Worm (Caenorhabditis elegans): Measurements from ENCODE around the gene fip-1.
A peak's percentile ranks its signal among the peaks of the same experiment; 100 is the strongest.

The fip-1 gene

ce11 chrIII:8597770-8598169, 41.8 kb upstream of the fip-1 start, which contains the start of gene ztf-30:
ztf-30 (minus strand) TSS chrIII:8597870.
- no peak for TF ChIP-seq Y55F3AM.14 (GFP tag; optimal IDR thresholded peaks at IDR 0.05)
- no peak for TF ChIP-seq dmd-4 (tag; optimal IDR thresholded peaks at IDR 0.05)
- no peak for TF ChIP-seq unc-55 (GFP tag; optimal IDR thresholded peaks at IDR 0.05)
- TF ChIP-seq ZK546.5 (tag; optimal IDR thresholded peaks at IDR 0.05): no peak
- no peak for TF ChIP-seq peb-1 (tag; optimal IDR thresholded peaks at IDR 0.05)

- peak; percentile 4 for TF ChIP-seq sma-3 (GFP tag; optimal IDR thresholded peaks at IDR 0.05)
- peak; percentile 15 for TF ChIP-seq nhr-25 (tag; optimal IDR thresholded peaks at IDR 0.05)
- peak; percentile 55 for TF ChIP-seq crh-2 (tag; optimal IDR thresholded peaks at IDR 0.05)
- peak; percentile 48 for TF ChIP-seq egl-27 (tag; optimal IDR thresholded peaks at IDR 0.05)
- no peak for TF ChIP-seq ama-1 (optimal IDR thresholded peaks at IDR 0.05)
- TF ChIP-seq ZK546.5 (tag; optimal IDR thresholded peaks at IDR 0.05): no peak
- peak; percentile 34 for TF ChIP-seq nhr-129 (tag; optimal IDR thresholded peaks at IDR 0.05)
- no peak for TF ChIP-seq ztf-1 (GFP tag; conservative IDR thresholded peaks at IDR 0.05)
- peak; percentile 27 for TF ChIP-seq nhr-21 (tag; optimal IDR thresholded peaks at IDR 0.05)
- no peak for TF ChIP-seq snpc-4 (tag; optimal IDR thresholded peaks at IDR 0.05)
- no peak for TF ChIP-seq lin-39 (tag; optimal IDR thresholded peaks at IDR 0.05)
- TF ChIP-seq unc-62 (GFP tag; optimal IDR thresholded peaks at IDR 0.05): no peak
Measured at ce11 chrIII:8598961-8599360, 40.6 kb upstream of the fip-1 start.

DNA sequence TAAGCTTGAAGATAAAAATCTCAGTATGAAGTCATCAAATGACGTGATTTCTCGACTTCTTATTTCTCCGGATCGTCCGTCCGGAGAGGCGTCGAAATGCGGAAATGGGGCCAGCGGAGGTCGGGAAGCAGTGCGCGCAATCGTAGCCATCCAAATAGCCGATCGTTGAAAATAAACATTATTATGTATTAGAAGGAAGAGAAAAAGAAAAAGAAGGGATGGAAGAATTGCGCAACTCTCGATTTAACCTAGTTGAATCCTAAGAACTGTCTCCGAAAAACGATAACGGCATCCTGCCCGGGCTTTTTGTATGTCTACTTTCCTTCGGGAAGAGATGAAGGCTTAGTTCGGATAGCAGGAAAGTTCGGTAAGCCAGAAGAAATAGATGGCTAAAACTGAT, 37.4 kb upstream of the fip-1 start:
- TF ChIP-seq ztf-11 (tag; optimal IDR thresholded peaks at IDR 0.05) (no peak), unc-55 (GFP tag; optimal IDR thresholded peaks at IDR 0.05) (no peak), ztf-4 (tag; optimal IDR thresholded peaks at IDR 0.05) (no peak), nhr-25 (tag; optimal IDR thresholded peaks at IDR 0.05) (no peak), sma-9 (GFP tag; optimal IDR thresholded peaks at IDR 0.05) (no peak), sma-9 (tag; optimal IDR thresholded peaks at IDR 0.05) (no peak), dmd-4 (tag; optimal IDR thresholded peaks at IDR 0.05) (no peak), mdl-1 (tag; optimal IDR thresholded peaks at IDR 0.05) (no peak), alr-1 (tag; optimal IDR thresholded peaks at IDR 0.05) (no peak), gmeb-1 (tag; optimal IDR thresholded peaks at IDR 0.05) (no peak)

- TF ChIP-seq nhr-11 (tag; optimal IDR thresholded peaks at IDR 0.05) (no peak), ceh-16 (tag; optimal IDR thresholded peaks at IDR 0.05) (no peak), unc-62 (GFP tag; optimal IDR thresholded peaks at IDR 0.05) (no peak), nhr-77 (tag; optimal IDR thresholded peaks at IDR 0.05) (no peak), nhr-25 (tag; optimal IDR thresholded peaks at IDR 0.05) (no peak), elt-1 (tag; optimal IDR thresholded peaks at IDR 0.05) (no peak), R02D3.7 (tag; optimal IDR thresholded peaks at IDR 0.05) (no peak), Y55F3AM.14 (GFP tag; optimal IDR thresholded peaks at IDR 0.05) (no peak), aly-2 (tag; optimal IDR thresholded peaks at IDR 0.05) (no peak), nhr-129 (tag; optimal IDR thresholded peaks at IDR 0.05) (no peak), unc-55 (GFP tag; optimal IDR thresholded peaks at IDR 0.05) (no peak), fos-1 (tag; optimal IDR thresholded peaks at IDR 0.05) (no peak), ceh-82 (tag; optimal IDR thresholded peaks at IDR 0.05) (no peak), ztf-1 (GFP tag; conservative IDR thresholded peaks at IDR 0.05) (no peak), mdl-1 (tag; optimal IDR thresholded peaks at IDR 0.05) (no peak), crh-2 (tag; optimal IDR thresholded peaks at IDR 0.05) (no peak), snpc-4 (tag; optimal IDR thresholded peaks at IDR 0.05) (no peak), F13H6.1 (tag; optimal IDR thresholded peaks at IDR 0.05) (no peak)
Measured at ce11 chrIII:8605532-8605931, 34.0 kb upstream of the fip-1 start, which contains the start of gene C06E1.1. C06E1.1 (plus strand) TSS chrIII:8605832.

ce11 chrIII:8609683-8610082, 29.9 kb upstream of the fip-1 start, which contains the start of gene C06E1.9:
C06E1.9 (minus strand) TSS chrIII:8609783.
- no peak for TF ChIP-seq elt-3 (tag; optimal IDR thresholded peaks at IDR 0.05)
- TF ChIP-seq nhr-25 (tag; optimal IDR thresholded peaks at IDR 0.05): no peak
- TF ChIP-seq mbf-1 (tag; optimal IDR thresholded peaks at IDR 0.05): no peak
- no peak for TF ChIP-seq nhr-77 (tag; optimal IDR thresholded peaks at IDR 0.05)
- no peak for TF ChIP-seq blmp-1 (tag; optimal IDR thresholded peaks at IDR 0.05; ENCODE audit: insufficient read depth)
- TF ChIP-seq nhr-11 (tag; optimal IDR thresholded peaks at IDR 0.05): no peak
- no peak for TF ChIP-seq lin-39 (tag; optimal IDR thresholded peaks at IDR 0.05)
- TF ChIP-seq sma-9 (GFP tag; optimal IDR thresholded peaks at IDR 0.05): no peak
- TF ChIP-seq sma-9 (tag; optimal IDR thresholded peaks at IDR 0.05): no peak
- TF ChIP-seq ztf-4 (tag; optimal IDR thresholded peaks at IDR 0.05): no peak
- no peak for TF ChIP-seq nhr-12 (tag; optimal IDR thresholded peaks at IDR 0.05)
- TF ChIP-seq mab-5 (tag; optimal IDR thresholded peaks at IDR 0.05): no peak
- TF ChIP-seq crh-2 (tag; optimal IDR thresholded peaks at IDR 0.05): no peak
- no peak for TF ChIP-seq skn-1 (tag; optimal IDR thresholded peaks at IDR 0.05)
- TF ChIP-seq sma-3 (GFP tag; optimal IDR thresholded peaks at IDR 0.05): no peak
- no peak for TF ChIP-seq unc-62 (GFP tag; optimal IDR thresholded peaks at IDR 0.05)

Measured in whole organism, L2 larva.